Fruit fly (Drosophila melanogaster) S2 (cell line): ENCODE measurements around the gene Gr22f.

Experiments used
- CG8478 ChIP-seq: fragments of >200 bp; optimal IDR thresholded peaks from 2 replicates; lab custom pipeline; 2018
- CTCF ChIP-seq, 2 experiments: fragments of >200 bp; optimal IDR thresholded peaks; 2 replicates each; lab custom pipeline; 2018

Gr22f gene

dm6 chr2L:1756351-1756750, at the start of gene Gr22f:
Gr22f (minus strand) TSS chr2L:1756451.
- TF ChIP-seq CTCF (optimal IDR thresholded peaks at IDR 0.05; lab: Kevin White, UChicago) (no peak), CG8478 (lab: Kevin White, UChicago) (no peak)

- TF ChIP-seq CG8478 (lab: Kevin White, UChicago) (no peak), CTCF (optimal IDR thresholded peaks at IDR 0.05; lab: Kevin White, UChicago) (no peak)
Observed at dm6 chr2L:1794817-1795216, 38.6 kb upstream of the Gr22f start, which contains the start of gene Gr22a. Gr22a (minus strand) TSS chr2L:1794917.

- TF ChIP-seq CG8478 (lab: Kevin White, UChicago), result no peak
- no peak for TF ChIP-seq CTCF (optimal IDR thresholded peaks at IDR 0.05; lab: Kevin White, UChicago)
Observed at dm6 chr2L:1793168-1793567, 36.9 kb upstream of the Gr22f start, which contains the start of gene Gr22b. Gr22b (minus strand) TSS chr2L:1793268.

- TF ChIP-seq CTCF (optimal IDR thresholded peaks at IDR 0.05; lab: Kevin White, UChicago) (no peak), CG8478 (lab: Kevin White, UChicago) (no peak)
Observed at dm6 chr2L:1791723-1792122, 35.5 kb upstream of the Gr22f start, which contains the start of gene Gr22c. Gr22c (minus strand) TSS chr2L:1791823.

- TF ChIP-seq CG8478 (lab: Kevin White, UChicago) (no peak), CTCF (optimal IDR thresholded peaks at IDR 0.05; lab: Kevin White, UChicago) (no peak)
Observed at dm6 chr2L:1790261-1790660, 34.0 kb upstream of the Gr22f start, which contains the start of gene Gr22d. Gr22d (minus strand) TSS chr2L:1790361.

dm6 chr2L:1787929-1788328, 31.7 kb upstream of the Gr22f start:
- TF ChIP-seq CTCF (optimal IDR thresholded peaks at IDR 0.05; lab: Kevin White, UChicago), result no peak
- no peak for TF ChIP-seq CG8478 (lab: Kevin White, UChicago)

dm6 chr2L:1783762-1784161, 27.5 kb upstream of the Gr22f start, which contains the start of gene Gr22e:
Gr22e (plus strand) TSS chr2L:1784062.
- TF ChIP-seq CTCF (optimal IDR thresholded peaks at IDR 0.05; lab: Kevin White, UChicago), result no peak
- no peak for TF ChIP-seq CG8478 (lab: Kevin White, UChicago)

- TF ChIP-seq CTCF (optimal IDR thresholded peaks at IDR 0.05; lab: Kevin White, UChicago) (no peak), CG8478 (lab: Kevin White, UChicago) (no peak)
Observed at dm6 chr2L:1758853-1759252, 2.6 kb upstream of the Gr22f start, which contains the start of gene CG17650. CG17650 (minus strand) TSS chr2L:1759093.

dm6 chr2L:1751953-1752352, 4.3 kb downstream of the Gr22f start, which contains the start of the genes CG17712 and CG17648:
CG17712 (minus strand) TSS chr2L:1752122.
CG17648 (plus strand) TSS chr2L:1752308.
- no peak for TF ChIP-seq CG8478 (lab: Kevin White, UChicago)
- no peak for TF ChIP-seq CTCF (optimal IDR thresholded peaks at IDR 0.05; lab: Kevin White, UChicago)

dm6 chr2L:1748410-1748809, 7.8 kb downstream of the Gr22f start:
- no peak for TF ChIP-seq CG8478 (lab: Kevin White, UChicago)
- TF ChIP-seq CTCF (optimal IDR thresholded peaks at IDR 0.05; lab: Kevin White, UChicago), result no peak

- TF ChIP-seq CG8478 (lab: Kevin White, UChicago), result no peak
- no peak for TF ChIP-seq CTCF (optimal IDR thresholded peaks at IDR 0.05; lab: Kevin White, UChicago)
Observed at dm6 chr2L:1743800-1744199, 12.5 kb downstream of the Gr22f start.

dm6 chr2L:1740095-1740494, 16.2 kb downstream of the Gr22f start:
- TF ChIP-seq CTCF (optimal IDR thresholded peaks at IDR 0.05; lab: Kevin White, UChicago), result no peak
- no peak for TF ChIP-seq CG8478 (lab: Kevin White, UChicago)

- TF ChIP-seq CG8478 (lab: Kevin White, UChicago) (no peak), CTCF (optimal IDR thresholded peaks at IDR 0.05; lab: Kevin White, UChicago) (no peak)
Observed at dm6 chr2L:1738054-1738453, 18.2 kb downstream of the Gr22f start.

dm6 chr2L:1737057-1737581, 19.1 kb downstream of the Gr22f start:
- TF ChIP-seq CG8478 (lab: Kevin White, UChicago) (no peak), CTCF (optimal IDR thresholded peaks at IDR 0.05; lab: Kevin White, UChicago) (no peak)

- TF ChIP-seq CG8478 (lab: Kevin White, UChicago) (no peak), CTCF (optimal IDR thresholded peaks at IDR 0.05; lab: Kevin White, UChicago) (no peak)
Observed at dm6 chr2L:1735133-1735532, 21.1 kb downstream of the Gr22f start.
